Worm (Caenorhabditis elegans): Measurements from ENCODE around the gene Y45F10C.2.

Gene Y45F10C.2

DNA sequence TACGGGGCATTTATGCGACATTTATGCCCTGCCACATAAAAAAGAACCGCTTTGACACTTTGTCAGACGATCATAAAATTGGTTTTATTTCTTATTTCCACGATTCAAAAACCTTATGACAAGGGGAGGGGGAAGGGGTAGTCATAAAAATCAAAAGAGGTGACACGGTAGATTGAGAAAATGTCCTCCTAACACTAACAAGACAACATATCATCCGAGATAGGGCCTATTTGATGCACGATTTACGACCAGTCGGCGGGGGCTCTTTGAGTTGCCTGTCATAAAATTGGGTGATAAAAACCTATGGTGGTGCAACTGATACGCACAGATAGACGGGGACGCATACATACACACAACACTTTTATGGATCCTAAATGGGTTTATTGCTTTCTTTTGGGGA is 45.4 kb upstream of the Y45F10C.2 start (continued):
- TF ChIP-seq lsy-2 (tag; optimal IDR thresholded peaks at IDR 0.05): no peak
- no peak for TF ChIP-seq tag-97 (GFP tag; IDR thresholded peaks at IDR 0.05)
- TF ChIP-seq mdl-1 (tag; optimal IDR thresholded peaks at IDR 0.05): no peak
- TF ChIP-seq cey-2 (tag; optimal IDR thresholded peaks at IDR 0.05; ENCODE audit: borderline replicate concordance, insufficient read depth): no peak
- TF ChIP-seq spr-3 (GFP tag; optimal IDR thresholded peaks at IDR 0.05): no peak
- TF ChIP-seq unc-39 (tag; optimal IDR thresholded peaks at IDR 0.05): no peak
- TF ChIP-seq snpc-4 (tag; optimal IDR thresholded peaks at IDR 0.05): no peak
- TF ChIP-seq zip-2 (tag; optimal IDR thresholded peaks at IDR 0.05): no peak
- TF ChIP-seq daf-8 (GFP tag; IDR thresholded peaks at IDR 0.05): no peak
- TF ChIP-seq F49E8.2 (tag; optimal IDR thresholded peaks at IDR 0.05; ENCODE audit: borderline replicate concordance): no peak
- no peak for TF ChIP-seq dmd-9 (GFP tag; IDR thresholded peaks at IDR 0.05)
- no peak for TF ChIP-seq mep-1 (tag; optimal IDR thresholded peaks at IDR 0.05)
- no peak for TF ChIP-seq ZK546.5 (tag; optimal IDR thresholded peaks at IDR 0.05)
- TF ChIP-seq pha-4 (GFP tag; IDR thresholded peaks at IDR 0.05): no peak
- no peak for TF ChIP-seq pha-4 (tag; optimal IDR thresholded peaks at IDR 0.05)
- TF ChIP-seq duxl-1 (tag; optimal IDR thresholded peaks at IDR 0.05; ENCODE audit: poor library complexity): no peak
- TF ChIP-seq zip-11 (GFP tag; IDR thresholded peaks at IDR 0.05): no peak
- TF ChIP-seq F10B5.3 (tag; optimal IDR thresholded peaks at IDR 0.05): no peak
- no peak for TF ChIP-seq Y105C5A.15 (GFP tag; IDR thresholded peaks at IDR 0.05)
- no peak for TF ChIP-seq nhr-11 (tag; optimal IDR thresholded peaks at IDR 0.05)
- no peak for TF ChIP-seq saeg-2 (GFP tag; IDR thresholded peaks at IDR 0.05)
- TF ChIP-seq nhr-102 (tag; optimal IDR thresholded peaks at IDR 0.05): peak; percentile 76
- TF ChIP-seq mdt-29 (GFP tag; IDR thresholded peaks at IDR 0.05): no peak
- TF ChIP-seq Y5F2A.4 (GFP tag; optimal IDR thresholded peaks at IDR 0.05): no peak
- TF ChIP-seq lin-29 (GFP tag; IDR thresholded peaks at IDR 0.05): no peak
- no peak for TF ChIP-seq nhr-111 (GFP tag; optimal IDR thresholded peaks at IDR 0.05)
- TF ChIP-seq ceh-44 (GFP tag; IDR thresholded peaks at IDR 0.05): no peak
- TF ChIP-seq Y75B8A.6 (GFP tag; IDR thresholded peaks at IDR 0.05): no peak
- TF ChIP-seq aha-1 (tag): no peak
- TF ChIP-seq daf-19 (GFP tag; conservative IDR thresholded peaks at IDR 0.05): no peak
- no peak for TF ChIP-seq aly-2 (tag; optimal IDR thresholded peaks at IDR 0.05)
- TF ChIP-seq tra-1 (GFP tag; IDR thresholded peaks at IDR 0.05): peak; percentile 97
- no peak for TF ChIP-seq nhr-77 (tag; optimal IDR thresholded peaks at IDR 0.05)
- TF ChIP-seq ZK337.2 (GFP tag; IDR thresholded peaks at IDR 0.05): no peak
- no peak for TF ChIP-seq lin-38 (GFP tag; IDR thresholded peaks at IDR 0.05)
- no peak for TF ChIP-seq daf-16 (GFP tag; optimal IDR thresholded peaks at IDR 0.05)
- peak; percentile 76 for TF ChIP-seq daf-16 (tag; optimal IDR thresholded peaks at IDR 0.05)
- no peak for TF ChIP-seq lin-15B (tag; optimal IDR thresholded peaks at IDR 0.05)
- peak; percentile 96 for TF ChIP-seq ceh-20 (GFP tag; IDR thresholded peaks at IDR 0.05)
- no peak for TF ChIP-seq daf-12 (tag; optimal IDR thresholded peaks at IDR 0.05)
- no peak for TF ChIP-seq zfp-2 (tag; optimal IDR thresholded peaks at IDR 0.05)
- TF ChIP-seq Y48G9A.11 (GFP tag; IDR thresholded peaks at IDR 0.05): no peak
- no peak for TF ChIP-seq hmg-1.1 (GFP tag; IDR thresholded peaks at IDR 0.05)
- no peak for TF ChIP-seq D1046.2 (GFP tag; IDR thresholded peaks at IDR 0.05)
- TF ChIP-seq lin-39 (tag; optimal IDR thresholded peaks at IDR 0.05): no peak
- no peak for TF ChIP-seq F44E2.7 (GFP tag; IDR thresholded peaks at IDR 0.05)
- no peak for TF ChIP-seq mes-2 (tag; optimal IDR thresholded peaks at IDR 0.05; ENCODE audit: poor library complexity, severe bottlenecking)
- TF ChIP-seq lir-3 (tag; optimal IDR thresholded peaks at IDR 0.05): no peak
- no peak for TF ChIP-seq spr-1 (tag; optimal IDR thresholded peaks at IDR 0.05)
- peak; percentile 63 for TF ChIP-seq nhr-28 (tag; optimal IDR thresholded peaks at IDR 0.05)
- TF ChIP-seq sdz-12 (GFP tag; optimal IDR thresholded peaks at IDR 0.05): no peak
- no peak for TF ChIP-seq egl-27 (tag; optimal IDR thresholded peaks at IDR 0.05)
- no peak for TF ChIP-seq jun-1 (tag; optimal IDR thresholded peaks at IDR 0.05)
